Worm (Caenorhabditis elegans) whole organism, L4 larva: Measurements from ENCODE around the gene F36A4.1.

ENCODE experiments used
- aly-2 ChIP-seq: sonication (generic microtip); optimal IDR thresholded peaks from 2 replicates; lab custom pipeline; 2018; ENCODE audit warnings: missing biosample characterization, missing genetic modification characterization
- ama-1 ChIP-seq: fragments of 150-350 bp; optimal IDR thresholded peaks from 2 replicates; lab custom pipeline; 2014; ENCODE audit warnings: inconsistent platforms, mixed read lengths
- ceh-20 ChIP-seq: fragments of 200-800 bp; sonication (Bioruptor generic); IDR thresholded peaks from 2 replicates; pipeline ENCODE4 v1.3.6; 2022; ENCODE audit warnings: missing genetic modification reagents, missing genetic modification characterization, missing compliant biosample characterization
- ceh-28 ChIP-seq: fragments of 150-350 bp; optimal IDR thresholded peaks from 2 replicates; lab custom pipeline; 2014; ENCODE audit warnings: missing biosample characterization, missing genetic modification reagents, missing genetic modification characterization
- ceh-44 ChIP-seq: fragments of 200-800 bp; sonication (Bioruptor generic); IDR thresholded peaks from 2 replicates; pipeline ENCODE4 v1.3.6; 2022; ENCODE audit warnings: missing genetic modification reagents, missing genetic modification characterization, missing compliant biosample characterization
- dve-1 ChIP-seq: sonication (generic microtip); optimal IDR thresholded peaks from 2 replicates; lab custom pipeline; 2017; ENCODE audit warnings: antibody characterized with exemption, mild to moderate bottlenecking, missing genetic modification characterization, missing compliant biosample characterization; ENCODE audit not compliant: insufficient read depth
- jun-1 ChIP-seq: fragments of 150-350 bp; optimal IDR thresholded peaks from 2 replicates; lab custom pipeline; 2014; ENCODE audit warnings: missing biosample characterization, missing genetic modification reagents, missing genetic modification characterization
- lin-13 ChIP-seq: fragments of 150-350 bp; optimal IDR thresholded peaks from 2 replicates; lab custom pipeline; 2014; ENCODE audit warnings: missing biosample characterization, missing genetic modification reagents, missing genetic modification characterization
- lin-15B ChIP-seq: fragments of 150-350 bp; sonication (generic microtip); optimal IDR thresholded peaks from 3 replicates; lab custom pipeline; 2014; ENCODE audit warnings: missing biosample characterization, missing genetic modification characterization
- mdl-1 ChIP-seq, 2 experiments: fragments of 150-350 bp in 1 of 2; sonication (generic microtip) in 1 of 2; optimal IDR thresholded peaks; 2 replicates each; lab custom pipeline; 2014 to 2017; ENCODE audit warnings: missing biosample characterization in 2 of 2, missing genetic modification characterization in 2 of 2
- nhr-6 ChIP-seq: fragments of 150-350 bp; optimal IDR thresholded peaks from 2 replicates; lab custom pipeline; 2014; ENCODE audit warnings: missing biosample characterization, missing genetic modification characterization
- pqm-1 ChIP-seq: sonication (generic microtip); optimal IDR thresholded peaks from 2 replicates; lab custom pipeline; 2017; ENCODE audit warnings: missing biosample characterization, missing genetic modification characterization
- rbr-2 ChIP-seq: sonication (generic microtip); optimal IDR thresholded peaks from 2 replicates; lab custom pipeline; 2016; ENCODE audit warnings: missing genotype, missing genetic modification characterization, missing compliant biosample characterization
- snpc-1.2 ChIP-seq: fragments of 200-800 bp; sonication (Bioruptor generic); IDR thresholded peaks from 2 replicates; pipeline ENCODE4 v1.3.6; 2022; ENCODE audit warnings: missing genetic modification reagents, missing genetic modification characterization, missing compliant biosample characterization

ce11 chrIV:4284020-4284419 is 11.8 kb downstream of the F36A4.1 start, which contains the start of gene F15E6.6:
- TF ChIP-seq lin-13, result no peak
- TF ChIP-seq nhr-6, result no peak
- no peak for TF ChIP-seq dve-1 (tag; lab: Kevin White, UChicago)
- TF ChIP-seq jun-1 (tag; lab: Kevin White, UChicago), result no peak
- no peak for TF ChIP-seq lin-15B (tag; lab: Kevin White, UChicago)
- TF ChIP-seq rbr-2 (tag; lab: Kevin White, UChicago), result no peak
- TF ChIP-seq aly-2 (tag; lab: Kevin White, UChicago), result no peak
- no peak for TF ChIP-seq ama-1 (lab: Kevin White, UChicago)
- TF ChIP-seq mdl-1 (tag; optimal IDR thresholded peaks at IDR 0.05; lab: Kevin White, UChicago), result no peak
- TF ChIP-seq ceh-20 (GFP tag; lab: Robert Waterston, UW), result no peak
- no peak for TF ChIP-seq pqm-1 (tag; lab: Kevin White, UChicago)
- TF ChIP-seq ceh-28 (tag; lab: Kevin White, UChicago), result no peak
- no peak for TF ChIP-seq ceh-44
- no peak for TF ChIP-seq snpc-1.2
